Fruit fly (Drosophila melanogaster) whole organism, adult: ENCODE measurements around the gene Cpr65Ea.
A peak's percentile ranks its signal among the peaks of the same experiment; 100 is the strongest.

Experiments used
- CG11617 ChIP-seq: fragments of 200-800 bp; sonication (Bioruptor generic); optimal IDR thresholded peaks from 2 replicates; lab custom pipeline; 2017; ENCODE audit warnings: mild to moderate bottlenecking, missing biosample characterization, missing genetic modification reagents, missing genetic modification characterization
- CG12768 ChIP-seq: fragments of 200-800 bp; sonication (Bioruptor generic); optimal IDR thresholded peaks from 2 replicates; lab custom pipeline; 2017; ENCODE audit warnings: missing biosample characterization, missing genetic modification characterization, mild to moderate bottlenecking, moderate library complexity, missing genetic modification reagents
- CG14711 ChIP-seq: fragments of 200-800 bp; sonication (Bioruptor generic); optimal IDR thresholded peaks from 2 replicates; lab custom pipeline; 2018; ENCODE audit warnings: missing biosample characterization, mild to moderate bottlenecking, missing genetic modification characterization, moderate library complexity
- CG1620 ChIP-seq: fragments of 200-800 bp; sonication (Bioruptor generic); optimal IDR thresholded peaks from 2 replicates; lab custom pipeline; 2016; ENCODE audit warnings: missing biosample characterization, missing genetic modification characterization
- CG33017 ChIP-seq: fragments of 200-800 bp; sonication (Bioruptor generic); optimal IDR thresholded peaks from 2 replicates; lab custom pipeline; 2018; ENCODE audit warnings: missing biosample characterization, mild to moderate bottlenecking, missing genetic modification characterization, moderate library complexity
- CG5204 ChIP-seq: fragments of 200-800 bp; sonication (Bioruptor generic); optimal IDR thresholded peaks from 2 replicates; lab custom pipeline; 2016; ENCODE audit warnings: missing biosample characterization, missing genetic modification characterization
- CG7045 ChIP-seq: fragments of 200-800 bp; sonication (Bioruptor generic); optimal IDR thresholded peaks from 2 replicates; lab custom pipeline; 2017; ENCODE audit warnings: missing biosample characterization, mild to moderate bottlenecking, missing genetic modification characterization
- CG7101 ChIP-seq: fragments of 200-800 bp; sonication (Bioruptor generic); optimal IDR thresholded peaks from 2 replicates; lab custom pipeline; 2018; ENCODE audit warnings: missing biosample characterization, mild to moderate bottlenecking, missing genetic modification characterization, moderate library complexity
- Clk ChIP-seq: fragments of 200-800 bp; sonication (Bioruptor generic); optimal IDR thresholded peaks from 2 replicates; lab custom pipeline; 2017; ENCODE audit warnings: missing biosample characterization, missing genetic modification characterization
- Crg-1 ChIP-seq: fragments of 200-800 bp; sonication (Bioruptor generic); optimal IDR thresholded peaks from 2 replicates; lab custom pipeline; 2016; ENCODE audit warnings: missing biosample characterization, missing genetic modification characterization
- Hr96 ChIP-seq: fragments of 200-800 bp; sonication (Bioruptor generic); optimal IDR thresholded peaks from 2 replicates; lab custom pipeline; 2016; ENCODE audit warnings: missing biosample characterization, missing genetic modification characterization
- Mnt ChIP-seq: fragments of 200-800 bp; sonication (Bioruptor generic); optimal IDR thresholded peaks from 2 replicates; lab custom pipeline; 2016; ENCODE audit warnings: missing biosample characterization, mild to moderate bottlenecking, missing genetic modification characterization
- bab1 ChIP-seq: fragments of 200-800 bp; sonication (Bioruptor generic); optimal IDR thresholded peaks from 3 replicates; lab custom pipeline; 2019; ENCODE audit warnings: missing biosample characterization, mild to moderate bottlenecking, missing genetic modification characterization, moderate library complexity
- cic ChIP-seq: fragments of 200-800 bp; sonication (Bioruptor generic); optimal IDR thresholded peaks from 2 replicates; lab custom pipeline; 2017; ENCODE audit warnings: missing biosample characterization, mild to moderate bottlenecking, missing genetic modification characterization, moderate library complexity
- cnc ChIP-seq, 2 experiments: fragments of >200 bp; optimal IDR thresholded peaks; 2 replicates each; lab custom pipeline; 2017
- kay ChIP-seq: fragments of 200-800 bp; sonication (Bioruptor generic); peaks from one replicate; lab custom pipeline; 2016; ENCODE audit warnings: missing biosample characterization, missing genetic modification characterization, borderline replicate concordance
- ovo ChIP-seq: fragments of 200-800 bp; sonication (Bioruptor generic); optimal IDR thresholded peaks from 2 replicates; lab custom pipeline; 2016; ENCODE audit warnings: missing biosample characterization, missing genetic modification characterization
- pad ChIP-seq: fragments of 200-800 bp; sonication (Bioruptor generic); optimal IDR thresholded peaks from 3 replicates; lab custom pipeline; 2017; ENCODE audit warnings: missing biosample characterization, missing genetic modification characterization, mild to moderate bottlenecking, moderate library complexity, missing genetic modification reagents
- tj ChIP-seq: fragments of 200-800 bp; sonication (Bioruptor generic); optimal IDR thresholded peaks from 3 replicates; lab custom pipeline; 2017; ENCODE audit warnings: missing biosample characterization, mild to moderate bottlenecking, missing genetic modification characterization, moderate library complexity
- toe ChIP-seq: fragments of 200-800 bp; sonication (Bioruptor generic); optimal IDR thresholded peaks from 2 replicates; lab custom pipeline; 2016; ENCODE audit warnings: missing biosample characterization, missing genetic modification characterization

Gene Cpr65Ea

dm6 chr3L:7086558-7087059 is at the start of gene Cpr65Ea:
Gene Cpr65Ea, minus strand, starts transcription at chr3L:7086608.
- TF ChIP-seq CG1620 (GFP tag; lab: Kevin White, UChicago) = no peak
- no peak for TF ChIP-seq pad (GFP tag; lab: Kevin White, UChicago)
- no peak for TF ChIP-seq CG7045 (GFP tag; lab: Kevin White, UChicago)
- TF ChIP-seq ovo = no peak
- no peak for TF ChIP-seq toe (GFP tag; lab: Kevin White, UChicago)
- TF ChIP-seq CG7101 (tag; lab: Kevin White, UChicago) = no peak
- no peak for TF ChIP-seq kay (GFP tag; lab: Kevin White, UChicago)
- TF ChIP-seq Mnt (GFP tag; lab: Kevin White, UChicago) = no peak
- TF ChIP-seq bab1 (GFP tag; lab: Kevin White, UChicago) = no peak
- TF ChIP-seq CG12768 = no peak
- TF ChIP-seq Clk = no peak
- TF ChIP-seq CG14711 (tag; lab: Kevin White, UChicago) = no peak
- TF ChIP-seq tj (GFP tag; lab: Kevin White, UChicago) = no peak
- TF ChIP-seq CG5204 = no peak

dm6 chr3L:7134818-7135217 is 48.4 kb upstream of the Cpr65Ea start:
- no peak for TF ChIP-seq Mnt (GFP tag; lab: Kevin White, UChicago)
- no peak for TF ChIP-seq Hr96 (GFP tag; lab: Kevin White, UChicago)
- no peak for TF ChIP-seq pad (GFP tag; lab: Kevin White, UChicago)
- no peak for TF ChIP-seq CG14711 (tag; lab: Kevin White, UChicago)
- TF ChIP-seq CG12768 = no peak
- TF ChIP-seq CG7101 (tag; lab: Kevin White, UChicago) = no peak
- TF ChIP-seq tj (GFP tag; lab: Kevin White, UChicago) = peak; percentile 85
- no peak for TF ChIP-seq cic (GFP tag; lab: Kevin White, UChicago)
- TF ChIP-seq CG5204 = no peak
- peak; percentile 54 for TF ChIP-seq kay (GFP tag; lab: Kevin White, UChicago)
- no peak for TF ChIP-seq CG11617 (GFP tag; lab: Kevin White, UChicago)
- no peak for TF ChIP-seq bab1 (GFP tag; lab: Kevin White, UChicago)
- no peak for TF ChIP-seq toe (GFP tag; lab: Kevin White, UChicago)
- TF ChIP-seq cnc (optimal IDR thresholded peaks at IDR 0.05; lab: Kevin White, UChicago) = no peak
- TF ChIP-seq CG7045 (GFP tag; lab: Kevin White, UChicago) = no peak
- TF ChIP-seq CG33017 (tag; lab: Kevin White, UChicago) = no peak
- no peak for TF ChIP-seq Clk

- TF ChIP-seq CG14711 (tag; lab: Kevin White, UChicago) = peak; percentile 51
- TF ChIP-seq pad (GFP tag; lab: Kevin White, UChicago) = peak; percentile 62
- TF ChIP-seq kay (GFP tag; lab: Kevin White, UChicago) = peak; percentile 94
- peak; percentile 7 for TF ChIP-seq Clk
- TF ChIP-seq tj (GFP tag; lab: Kevin White, UChicago) = no peak
- TF ChIP-seq cic (GFP tag; lab: Kevin White, UChicago) = peak; percentile 43
- TF ChIP-seq CG7045 (GFP tag; lab: Kevin White, UChicago) = peak; percentile 73
- TF ChIP-seq Mnt (GFP tag; lab: Kevin White, UChicago) = peak; percentile 42
- TF ChIP-seq cnc (optimal IDR thresholded peaks at IDR 0.05; lab: Kevin White, UChicago) = no peak
- TF ChIP-seq bab1 (GFP tag; lab: Kevin White, UChicago) = peak; percentile 84
- TF ChIP-seq CG5204 = peak; percentile 66
- TF ChIP-seq Hr96 (GFP tag; lab: Kevin White, UChicago) = peak; percentile 77
- TF ChIP-seq CG33017 (tag; lab: Kevin White, UChicago) = peak; percentile 55
- peak; percentile 50 for TF ChIP-seq CG1620 (GFP tag; lab: Kevin White, UChicago)
- peak; percentile 0 for TF ChIP-seq ovo
- TF ChIP-seq toe (GFP tag; lab: Kevin White, UChicago) = peak; percentile 61
- peak; percentile 64 for TF ChIP-seq Crg-1
- TF ChIP-seq CG7101 (tag; lab: Kevin White, UChicago) = peak; percentile 66
- peak; percentile 72 for TF ChIP-seq CG11617 (GFP tag; lab: Kevin White, UChicago)
- peak; percentile 64 for TF ChIP-seq CG12768
Observed at dm6 chr3L:7133699-7134655, 47.6 kb upstream of the Cpr65Ea start, which contains the start of gene melt. Gene melt, plus strand, starts transcription at chr3L:7134516.

dm6 chr3L:7132593-7132992 is 46.2 kb upstream of the Cpr65Ea start:
- TF ChIP-seq bab1 (GFP tag; lab: Kevin White, UChicago) = no peak
- no peak for TF ChIP-seq Clk
- peak; percentile 9 for TF ChIP-seq kay (GFP tag; lab: Kevin White, UChicago)
- peak; percentile 19 for TF ChIP-seq CG33017 (tag; lab: Kevin White, UChicago)
- TF ChIP-seq CG7101 (tag; lab: Kevin White, UChicago) = peak; percentile 10
- no peak for TF ChIP-seq Hr96 (GFP tag; lab: Kevin White, UChicago)

dm6 chr3L:7131447-7131983 is 45.1 kb upstream of the Cpr65Ea start, which contains the start of gene Acbp2:
Gene Acbp2, plus strand, starts transcription at chr3L:7131863.
- peak; percentile 0 for TF ChIP-seq CG14711 (tag; lab: Kevin White, UChicago)
- no peak for TF ChIP-seq CG11617 (GFP tag; lab: Kevin White, UChicago)
- TF ChIP-seq pad (GFP tag; lab: Kevin White, UChicago) = peak; percentile 23
- TF ChIP-seq toe (GFP tag; lab: Kevin White, UChicago) = no peak
- no peak for TF ChIP-seq Clk
- TF ChIP-seq CG7101 (tag; lab: Kevin White, UChicago) = peak; percentile 15
- no peak for TF ChIP-seq tj (GFP tag; lab: Kevin White, UChicago)
- TF ChIP-seq cic (GFP tag; lab: Kevin White, UChicago) = peak; percentile 74
- TF ChIP-seq CG5204 = no peak
- TF ChIP-seq Crg-1 = no peak
- TF ChIP-seq CG7045 (GFP tag; lab: Kevin White, UChicago) = peak; percentile 34
- peak; percentile 55 for TF ChIP-seq Mnt (GFP tag; lab: Kevin White, UChicago)
- TF ChIP-seq CG12768 = peak; percentile 72
- TF ChIP-seq kay (GFP tag; lab: Kevin White, UChicago) = peak; percentile 88
- peak; percentile 55 for TF ChIP-seq CG33017 (tag; lab: Kevin White, UChicago)
- peak; percentile 59 to 60 for TF ChIP-seq cnc (optimal IDR thresholded peaks at IDR 0.05; lab: Kevin White, UChicago)
